Fruit fly (Drosophila melanogaster) whole organism, embryonic: ENCODE data around the gene Clk.

ENCODE experiments used
- Bgb ChIP-seq: fragments of 200-800 bp; sonication (Bioruptor generic); IDR thresholded peaks from 2 replicates; pipeline ENCODE4 v1.3.6; 2022; ENCODE audit warnings: missing biosample characterization, missing genetic modification characterization; ENCODE audit not compliant: partially characterized antibody
- CG11247 ChIP-seq: fragments of 200-800 bp; sonication (Bioruptor generic); IDR thresholded peaks from 2 replicates; pipeline ENCODE4 v1.3.6; 2022; ENCODE audit warnings: missing biosample characterization, missing genetic modification characterization
- CG12391 ChIP-seq: fragments of 200-800 bp; sonication (Bioruptor generic); optimal IDR thresholded peaks from 3 replicates; lab custom pipeline; 2018; ENCODE audit warnings: missing biosample characterization, mild to moderate bottlenecking, missing genetic modification characterization, moderate library complexity
- CG13894 ChIP-seq: fragments of 200-800 bp; sonication (Bioruptor generic); optimal IDR thresholded peaks from 3 replicates; lab custom pipeline; 2018; ENCODE audit warnings: missing biosample characterization, mild to moderate bottlenecking, missing genetic modification characterization, moderate library complexity
- CG14710 ChIP-seq: fragments of 200-800 bp; sonication (Bioruptor generic); optimal IDR thresholded peaks from 3 replicates; lab custom pipeline; 2019; ENCODE audit warnings: missing biosample characterization, mild to moderate bottlenecking, missing genetic modification characterization, moderate library complexity
- CG16815 ChIP-seq: fragments of 200-800 bp; sonication (Bioruptor generic); optimal IDR thresholded peaks from 3 replicates; lab custom pipeline; 2017; ENCODE audit warnings: missing biosample characterization, mild to moderate bottlenecking, missing genetic modification characterization
- CG17328 ChIP-seq: fragments of 200-800 bp; sonication (Bioruptor generic); IDR thresholded peaks from 2 replicates; pipeline ENCODE4 v1.3.6; 2022; ENCODE audit warnings: missing biosample characterization, missing genetic modification characterization
- CG17829 ChIP-seq: fragments of 200-800 bp; optimal IDR thresholded peaks from 2 replicates; lab custom pipeline; 2019; ENCODE audit warnings: missing biosample characterization, mild to moderate bottlenecking, missing genetic modification characterization, moderate library complexity
- CG2199 ChIP-seq: fragments of 200-800 bp; sonication (Bioruptor generic); IDR thresholded peaks from 3 replicates; pipeline ENCODE4 v1.3.6; 2022; ENCODE audit warnings: missing biosample characterization, missing genetic modification characterization
- CG31441 ChIP-seq: fragments of 200-800 bp; sonication (Bioruptor generic); IDR thresholded peaks from 2 replicates; pipeline ENCODE4 v1.3.6; 2022; ENCODE audit warnings: missing biosample characterization, missing genetic modification characterization
- CG6854 ChIP-seq: fragments of 200-800 bp; sonication (Bioruptor generic); optimal IDR thresholded peaks from 3 replicates; lab custom pipeline; 2017; ENCODE audit warnings: missing biosample characterization, mild to moderate bottlenecking, missing genetic modification characterization
- CG7556 ChIP-seq: fragments of 200-800 bp; sonication (Bioruptor generic); optimal IDR thresholded peaks from 2 replicates; lab custom pipeline; 2017; ENCODE audit warnings: missing biosample characterization, mild to moderate bottlenecking, missing genetic modification characterization
- CG7786 ChIP-seq: fragments of 200-800 bp; sonication (Bioruptor generic); optimal IDR thresholded peaks from 2 replicates; lab custom pipeline; 2016; ENCODE audit warnings: missing biosample characterization, missing genetic modification characterization
- CG9797 ChIP-seq: fragments of 200-800 bp; sonication (Bioruptor generic); optimal IDR thresholded peaks from 3 replicates; lab custom pipeline; 2018; ENCODE audit warnings: missing biosample characterization, mild to moderate bottlenecking, missing genetic modification characterization
- CG9932 ChIP-seq: fragments of 200-800 bp; sonication (Bioruptor generic); IDR thresholded peaks from 2 replicates; pipeline ENCODE4 v1.3.6; 2022; ENCODE audit warnings: missing biosample characterization, missing genetic modification characterization
- CHES-1-like ChIP-seq: fragments of 200-800 bp; sonication (Bioruptor generic); optimal IDR thresholded peaks from 2 replicates; lab custom pipeline; 2016; ENCODE audit warnings: missing biosample characterization, missing genetic modification characterization
- Camta ChIP-seq: fragments of 200-800 bp; sonication (Bioruptor generic); optimal IDR thresholded peaks from 2 replicates; lab custom pipeline; 2016; ENCODE audit warnings: missing biosample characterization, missing genetic modification characterization
- D ChIP-seq, 2 experiments: fragments of 200-800 bp in 1 of 2; fragments of >200 bp in 1 of 2; sonication (Bioruptor generic) in 1 of 2; optimal IDR thresholded peaks; 2 replicates in 1 of 2; 3 replicates in 1 of 2; lab custom pipeline; 2017; ENCODE audit warnings: mild to moderate bottlenecking in 1 of 2, missing biosample characterization in 1 of 2, missing genetic modification characterization in 1 of 2, missing genetic modification reagents in 1 of 2
- Deaf1 ChIP-seq: fragments of 200-800 bp; optimal IDR thresholded peaks from 3 replicates; lab custom pipeline; 2019; ENCODE audit warnings: missing biosample characterization, mild to moderate bottlenecking, missing genetic modification characterization, moderate library complexity
- Fer3 ChIP-seq: fragments of 200-800 bp; sonication (Bioruptor generic); optimal IDR thresholded peaks from 2 replicates; lab custom pipeline; 2018; ENCODE audit warnings: missing biosample characterization, mild to moderate bottlenecking, missing genetic modification characterization, moderate library complexity
- H2.0 ChIP-seq: fragments of 200-800 bp; sonication (Bioruptor generic); IDR thresholded peaks from 2 replicates; pipeline ENCODE4 v1.3.6; 2022; ENCODE audit warnings: missing biosample characterization, missing genetic modification characterization
- Myb ChIP-seq: fragments of 200-800 bp; sonication (Bioruptor generic); optimal IDR thresholded peaks from 2 replicates; lab custom pipeline; 2016; ENCODE audit warnings: missing biosample characterization, missing genetic modification characterization
- NFAT ChIP-seq: fragments of 200-800 bp; sonication (Bioruptor generic); IDR thresholded peaks from 2 replicates; pipeline ENCODE4 v1.3.6; 2022; ENCODE audit warnings: missing biosample characterization, missing genetic modification characterization
- Nf-YA ChIP-seq: fragments of 200-800 bp; sonication (Bioruptor generic); IDR thresholded peaks from 2 replicates; pipeline ENCODE4 v1.3.6; 2022; ENCODE audit warnings: missing biosample characterization, missing genetic modification characterization
- Ptx1 ChIP-seq: fragments of 200-800 bp; sonication (Bioruptor generic); IDR thresholded peaks from 2 replicates; pipeline ENCODE4 v1.3.6; 2022; ENCODE audit warnings: missing biosample characterization, missing genetic modification characterization
- Rfx ChIP-seq: fragments of 200-800 bp; sonication (Bioruptor generic); IDR thresholded peaks from 2 replicates; pipeline ENCODE4 v1.3.6; 2022; ENCODE audit warnings: missing biosample characterization, missing genetic modification characterization
- chif ChIP-seq, 2 experiments: fragments of 200-800 bp; sonication (Bioruptor generic); optimal IDR thresholded peaks; 3 replicates each; lab custom pipeline; 2016; ENCODE audit warnings: missing biosample characterization in 2 of 2, missing genetic modification characterization in 2 of 2
- disco-r ChIP-seq: fragments of 200-800 bp; sonication (Bioruptor generic); optimal IDR thresholded peaks from 2 replicates; lab custom pipeline; 2016; ENCODE audit warnings: missing biosample characterization, missing genetic modification characterization
- dm ChIP-seq: fragments of 200-800 bp; sonication (Bioruptor generic); optimal IDR thresholded peaks from 3 replicates; lab custom pipeline; 2016; ENCODE audit warnings: missing biosample characterization, missing genetic modification characterization
- dmrt99B ChIP-seq: fragments of 200-800 bp; sonication (Bioruptor generic); optimal IDR thresholded peaks from 2 replicates; lab custom pipeline; 2018; ENCODE audit warnings: missing biosample characterization, mild to moderate bottlenecking, missing genetic modification characterization, moderate library complexity
- esg ChIP-seq: fragments of 200-800 bp; sonication (Bioruptor generic); conservative IDR thresholded peaks from 2 replicates; pipeline ENCODE4 v1.3.6; 2022; ENCODE audit warnings: missing biosample characterization, missing genetic modification characterization
- ewg ChIP-seq: fragments of 200-800 bp; sonication (Bioruptor generic); optimal IDR thresholded peaks from 3 replicates; lab custom pipeline; 2017; ENCODE audit warnings: mild to moderate bottlenecking, missing biosample characterization, missing genetic modification reagents, missing genetic modification characterization
- gem ChIP-seq: fragments of 200-800 bp; sonication (Bioruptor generic); optimal IDR thresholded peaks from 2 replicates; lab custom pipeline; 2019; ENCODE audit warnings: missing biosample characterization, mild to moderate bottlenecking, missing genetic modification characterization, moderate library complexity
- gro ChIP-seq: fragments of 200-800 bp; sonication (Bioruptor generic); optimal IDR thresholded peaks from 2 replicates; lab custom pipeline; 2016; ENCODE audit warnings: missing biosample characterization, missing genetic modification characterization
- gsb ChIP-seq: fragments of 200-800 bp; sonication (Bioruptor generic); IDR thresholded peaks from 2 replicates; pipeline ENCODE4 v1.3.6; 2022; ENCODE audit warnings: missing biosample characterization, missing genetic modification characterization
- hkb ChIP-seq, 2 experiments: fragments of 200-800 bp in 1 of 2; fragments of >200 bp in 1 of 2; sonication (Bioruptor generic) in 1 of 2; IDR thresholded peaks in 1 of 2; optimal IDR thresholded peaks in 1 of 2; 2 replicates each; pipeline versions ENCODE4 v1.3.6 to Lab custom; 2017 to 2022; ENCODE audit warnings: missing biosample characterization in 1 of 2, missing genetic modification characterization in 1 of 2
- lilli ChIP-seq: fragments of 200-800 bp; sonication (Bioruptor generic); optimal IDR thresholded peaks from 3 replicates; lab custom pipeline; 2016; ENCODE audit warnings: missing biosample characterization, missing genetic modification characterization
- mam ChIP-seq: fragments of 200-800 bp; sonication (Bioruptor generic); optimal IDR thresholded peaks from 3 replicates; lab custom pipeline; 2016; ENCODE audit warnings: missing biosample characterization, missing genetic modification characterization
- pb ChIP-seq: fragments of 200-800 bp; sonication (Bioruptor generic); optimal IDR thresholded peaks from 3 replicates; lab custom pipeline; 2016; ENCODE audit warnings: missing biosample characterization, missing genetic modification characterization
- peb ChIP-seq: fragments of 200-800 bp; sonication (Bioruptor generic); IDR thresholded peaks from 2 replicates; pipeline ENCODE4 v1.3.6; 2022; ENCODE audit warnings: missing biosample characterization, missing genetic modification characterization
- pros ChIP-seq: fragments of 200-800 bp; sonication (Bioruptor generic); optimal IDR thresholded peaks from 3 replicates; lab custom pipeline; 2019; ENCODE audit warnings: missing biosample characterization, mild to moderate bottlenecking, missing genetic modification characterization, moderate library complexity
- psq ChIP-seq: fragments of 200-800 bp; sonication (Bioruptor generic); optimal IDR thresholded peaks from 2 replicates; lab custom pipeline; 2017; ENCODE audit warnings: missing biosample characterization, missing genetic modification characterization
- pzg ChIP-seq: fragments of 200-800 bp; sonication (Bioruptor generic); optimal IDR thresholded peaks from 3 replicates; lab custom pipeline; 2018; ENCODE audit warnings: missing biosample characterization, mild to moderate bottlenecking, missing genetic modification characterization, moderate library complexity
- ro ChIP-seq: fragments of 200-800 bp; sonication (Bioruptor generic); IDR thresholded peaks from 2 replicates; pipeline ENCODE4 v1.3.6; 2022; ENCODE audit warnings: missing biosample characterization, missing genetic modification characterization
- row ChIP-seq: fragments of 200-800 bp; sonication (Bioruptor generic); IDR thresholded peaks from 3 replicates; pipeline ENCODE4 v1.3.6; 2022; ENCODE audit warnings: missing biosample characterization, missing genetic modification characterization
- slp2 ChIP-seq: fragments of 200-800 bp; sonication (Bioruptor generic); optimal IDR thresholded peaks from 2 replicates; lab custom pipeline; 2016; ENCODE audit warnings: missing biosample characterization, missing genetic modification characterization
- trem ChIP-seq: fragments of 200-800 bp; optimal IDR thresholded peaks from 3 replicates; lab custom pipeline; 2019; ENCODE audit warnings: missing biosample characterization, mild to moderate bottlenecking, missing genetic modification characterization, moderate library complexity
- trh ChIP-seq: fragments of 200-800 bp; sonication (Bioruptor generic); optimal IDR thresholded peaks from 2 replicates; lab custom pipeline; 2016; ENCODE audit warnings: missing biosample characterization, missing genetic modification characterization
- wor ChIP-seq: fragments of 200-800 bp; sonication (Bioruptor generic); IDR thresholded peaks from 2 replicates; pipeline ENCODE4 v1.3.6; 2022; ENCODE audit warnings: missing biosample characterization, missing genetic modification characterization
- zen ChIP-seq: fragments of 200-800 bp; sonication (Bioruptor generic); optimal IDR thresholded peaks from 3 replicates; lab custom pipeline; 2018; ENCODE audit warnings: missing biosample characterization, mild to moderate bottlenecking, missing genetic modification characterization, moderate library complexity
- zen2 ChIP-seq: fragments of 200-800 bp; sonication (Bioruptor generic); IDR thresholded peaks from 3 replicates; pipeline ENCODE4 v1.3.6; 2022; ENCODE audit warnings: missing biosample characterization, missing genetic modification characterization; ENCODE audit not compliant: partially characterized antibody

The Clk gene

dm6 chr3L:7726285-7726684, 49.1 kb downstream of the Clk start, which contains the start of gene CG7457 (continued):
- TF ChIP-seq ro, result no peak
- no peak for TF ChIP-seq pros (GFP tag; lab: Kevin White, UChicago)
- TF ChIP-seq CHES-1-like (GFP tag; lab: Kevin White, UChicago), result no peak
- no peak for TF ChIP-seq lilli (GFP tag; lab: Kevin White, UChicago)
- no peak for TF ChIP-seq trh
- TF ChIP-seq CG12391 (tag; lab: Kevin White, UChicago), result no peak
- TF ChIP-seq Deaf1 (tag; lab: Kevin White, UChicago), result no peak
- no peak for TF ChIP-seq CG11247
- no peak for TF ChIP-seq H2.0 (GFP tag; lab: Robert Waterston, UW)
- peak; percentile 37 for TF ChIP-seq CG9797 (GFP tag; lab: Kevin White, UChicago)
- no peak for TF ChIP-seq Camta (GFP tag; lab: Kevin White, UChicago)
- TF ChIP-seq NFAT (GFP tag; lab: Robert Waterston, UW), result no peak
- TF ChIP-seq Nf-YA (GFP tag; lab: Robert Waterston, UW), result no peak
- no peak for TF ChIP-seq CG7786 (GFP tag; lab: Kevin White, UChicago)
- TF ChIP-seq CG6854 (GFP tag; lab: Kevin White, UChicago), result no peak
- TF ChIP-seq gro, result no peak
- TF ChIP-seq CG7556, result no peak
- peak; percentile 97 for TF ChIP-seq Bgb (GFP tag; lab: Robert Waterston, UW)
- peak; percentile 30 for TF ChIP-seq trem (tag; lab: Kevin White, UChicago)
- no peak for TF ChIP-seq CG13894
- no peak for TF ChIP-seq mam (GFP tag; lab: Kevin White, UChicago)
- no peak for TF ChIP-seq esg (GFP tag; lab: Robert Waterston, UW)
- TF ChIP-seq CG2199, result no peak
- 0 out of 2 replicates have a peak, but pooled peaks have one; percentile 14 for TF ChIP-seq CG17328 (GFP tag; lab: Robert Waterston, UW)
- TF ChIP-seq pzg (GFP tag; lab: Kevin White, UChicago), result peak; percentile 46
- no peak for TF ChIP-seq Fer3 (tag; lab: Kevin White, UChicago)
- no peak for TF ChIP-seq CG31441 (GFP tag; lab: Robert Waterston, UW)
- peak; percentile 44; the same call in 2 of the 3 replicates for TF ChIP-seq row (GFP tag; lab: Robert Waterston, UW)
- no peak for TF ChIP-seq dmrt99B
- TF ChIP-seq gem (tag; lab: Kevin White, UChicago), result no peak
- 0 out of 2 replicates have a peak, but pooled peaks have one; percentile 23 for TF ChIP-seq Rfx (GFP tag; lab: Robert Waterston, UW)
- TF ChIP-seq disco-r, result no peak
- no peak for TF ChIP-seq CG17829 (tag; lab: Kevin White, UChicago)
- no peak for TF ChIP-seq gsb (GFP tag; lab: Robert Waterston, UW)
- TF ChIP-seq Ptx1 (GFP tag; lab: Robert Waterston, UW), result no peak
- no peak for TF ChIP-seq hkb (optimal IDR thresholded peaks at IDR 0.05; lab: Kevin White, UChicago)
- TF ChIP-seq hkb (GFP tag; IDR thresholded peaks at IDR 0.05; lab: Robert Waterston, UW), result no peak
- no peak for TF ChIP-seq dm (GFP tag; lab: Kevin White, UChicago)
- peak; percentile 94 for TF ChIP-seq zen2 (GFP tag; lab: Robert Waterston, UW)
- no peak for TF ChIP-seq CG14710 (tag; lab: Kevin White, UChicago)
- no peak for TF ChIP-seq chif (GFP tag; optimal IDR thresholded peaks at IDR 0.05; lab: Kevin White, UChicago)
- TF ChIP-seq pb (GFP tag; lab: Kevin White, UChicago), result no peak
- TF ChIP-seq slp2 (GFP tag; lab: Kevin White, UChicago), result no peak
- no peak for TF ChIP-seq peb (GFP tag; lab: Robert Waterston, UW)
- TF ChIP-seq CG16815 (GFP tag; lab: Kevin White, UChicago), result no peak
- peak; percentile 25; the same call in 1 of the 2 replicates for TF ChIP-seq CG9932 (GFP tag; lab: Robert Waterston, UW)
- TF ChIP-seq Myb (GFP tag; lab: Kevin White, UChicago), result peak; percentile 69
- TF ChIP-seq psq (GFP tag; lab: Kevin White, UChicago), result no peak
- no peak for TF ChIP-seq ewg (GFP tag; lab: Kevin White, UChicago)
- no peak for TF ChIP-seq zen (tag; lab: Kevin White, UChicago)
- TF ChIP-seq D (optimal IDR thresholded peaks at IDR 0.05; lab: Kevin White, UChicago), result no peak
- TF ChIP-seq D (GFP tag; optimal IDR thresholded peaks at IDR 0.05; lab: Kevin White, UChicago), result no peak
- no peak for TF ChIP-seq wor (GFP tag; lab: Robert Waterston, UW)
